Worm (Caenorhabditis elegans): ENCODE results near the gene ebax-1.

DNA sequence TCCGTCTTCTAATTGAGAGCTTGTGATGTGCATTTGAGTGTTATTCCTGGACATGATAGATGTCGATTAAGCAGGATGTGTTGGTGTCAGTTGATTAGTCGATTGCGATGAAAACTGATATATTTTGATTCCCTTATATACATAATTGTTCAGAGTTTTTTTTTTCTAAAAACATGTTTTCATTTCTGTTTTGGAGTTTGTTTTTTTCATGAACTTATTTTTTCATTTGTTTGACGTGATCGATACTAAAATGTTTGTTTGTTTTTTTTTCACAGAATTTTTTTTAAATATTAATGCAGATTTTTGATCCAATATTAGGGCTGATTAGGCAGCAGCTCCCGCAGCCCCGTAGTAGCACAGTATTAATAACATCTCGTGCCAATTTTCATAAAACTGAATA, 31.4 kb downstream of the ebax-1 start, which contains the start of gene R09E10.2:
- TF ChIP-seq nhr-28 (tag; optimal IDR thresholded peaks at IDR 0.05) (no peak), pag-3 (tag; optimal IDR thresholded peaks at IDR 0.05; ENCODE audit: borderline replicate concordance, insufficient read depth) (no peak), jun-1 (tag; optimal IDR thresholded peaks at IDR 0.05) (no peak), elt-3 (tag; optimal IDR thresholded peaks at IDR 0.05) (no peak), ztf-11 (tag; optimal IDR thresholded peaks at IDR 0.05) (no peak), ets-5 (GFP tag; IDR thresholded peaks at IDR 0.05) (no peak)

All from whole organism, L1 larva.